Fruit fly (Drosophila melanogaster) whole organism: ENCODE results near the gene PH4alphaEFB.

Source experiments
- CG8478 ChIP-seq: fragments of >200 bp; optimal IDR thresholded peaks from 2 replicates; lab custom pipeline; 2018; ENCODE audit warnings: inconsistent platforms
- Dll ChIP-seq: fragments of >200 bp; optimal IDR thresholded peaks from 2 replicates; lab custom pipeline; 2017
- EcR ChIP-seq, 2 experiments: fragments of >200 bp; optimal IDR thresholded peaks; 2 replicates each; lab custom pipeline; 2017; ENCODE audit warnings: missing biosample characterization in 2 of 2, missing genetic modification characterization in 2 of 2, missing genetic modification reagents in 2 of 2
- pan ChIP-seq: fragments of >200 bp; optimal IDR thresholded peaks from 2 replicates; lab custom pipeline; 2017
- psq ChIP-seq: fragments of >200 bp; optimal IDR thresholded peaks from 2 replicates; lab custom pipeline; 2017
- usp ChIP-seq: fragments of >200 bp; optimal IDR thresholded peaks from 2 replicates; lab custom pipeline; 2017; ENCODE audit warnings: missing biosample characterization, missing genetic modification characterization, mixed read lengths

The PH4alphaEFB gene

dm6 chr3R:30461608-30462243 is 4.1 kb upstream of the PH4alphaEFB start:
- TF ChIP-seq psq (lab: Kevin White, UChicago): no peak
- no peak for TF ChIP-seq CG8478
- no peak for TF ChIP-seq pan (lab: Kevin White, UChicago)
- TF ChIP-seq Dll (lab: Kevin White, UChicago): no peak
- TF ChIP-seq usp (GFP tag; lab: Kevin White, UChicago): no peak
- TF ChIP-seq EcR (GFP tag; optimal IDR thresholded peaks at IDR 0.05; lab: Kevin White, UChicago): no peak

dm6 chr3R:30464244-30464643 is 1.6 kb upstream of the PH4alphaEFB start:
- no peak for TF ChIP-seq usp (GFP tag; lab: Kevin White, UChicago)
- no peak for TF ChIP-seq CG8478
- TF ChIP-seq psq (lab: Kevin White, UChicago): no peak
- TF ChIP-seq Dll (lab: Kevin White, UChicago): no peak
- TF ChIP-seq pan (lab: Kevin White, UChicago): no peak
- TF ChIP-seq EcR (GFP tag; optimal IDR thresholded peaks at IDR 0.05; lab: Kevin White, UChicago): no peak

dm6 chr3R:30466515-30466914 is 665 bp downstream of the PH4alphaEFB start:
- no peak for TF ChIP-seq usp (GFP tag; lab: Kevin White, UChicago)

dm6 chr3R:30467062-30467461 is 1.2 kb downstream of the PH4alphaEFB start:
- TF ChIP-seq CG8478: no peak
- no peak for TF ChIP-seq usp (GFP tag; lab: Kevin White, UChicago)
- TF ChIP-seq pan (lab: Kevin White, UChicago): no peak
- TF ChIP-seq Dll (lab: Kevin White, UChicago): no peak
- no peak for TF ChIP-seq psq (lab: Kevin White, UChicago)
- TF ChIP-seq EcR (GFP tag; optimal IDR thresholded peaks at IDR 0.05; lab: Kevin White, UChicago): no peak

- no peak for TF ChIP-seq psq (lab: Kevin White, UChicago)
- no peak for TF ChIP-seq EcR (GFP tag; optimal IDR thresholded peaks at IDR 0.05; lab: Kevin White, UChicago)
- no peak for TF ChIP-seq Dll (lab: Kevin White, UChicago)
- TF ChIP-seq usp (GFP tag; lab: Kevin White, UChicago): no peak
- TF ChIP-seq CG8478: no peak
- TF ChIP-seq pan (lab: Kevin White, UChicago): no peak
These were observed 4.8 kb downstream of the PH4alphaEFB start for dm6 chr3R:30470690-30471089.

dm6 chr3R:30472331-30472730 is 6.5 kb downstream of the PH4alphaEFB start:
- TF ChIP-seq usp (GFP tag; lab: Kevin White, UChicago) (no peak), CG8478 (no peak), Dll (lab: Kevin White, UChicago) (no peak), EcR (GFP tag; optimal IDR thresholded peaks at IDR 0.05; lab: Kevin White, UChicago) (no peak), pan (lab: Kevin White, UChicago) (no peak), psq (lab: Kevin White, UChicago) (no peak)

dm6 chr3R:30474667-30475213 is 8.9 kb downstream of the PH4alphaEFB start:
- TF ChIP-seq pan (lab: Kevin White, UChicago): no peak
- TF ChIP-seq CG8478: no peak
- TF ChIP-seq Dll (lab: Kevin White, UChicago): no peak
- TF ChIP-seq psq (lab: Kevin White, UChicago): no peak
- TF ChIP-seq usp (GFP tag; lab: Kevin White, UChicago): no peak
- no peak for TF ChIP-seq EcR (GFP tag; optimal IDR thresholded peaks at IDR 0.05; lab: Kevin White, UChicago)

dm6 chr3R:30475910-30476309 is 10.1 kb downstream of the PH4alphaEFB start:
- no peak for TF ChIP-seq EcR (GFP tag; optimal IDR thresholded peaks at IDR 0.05; lab: Kevin White, UChicago)
- no peak for TF ChIP-seq psq (lab: Kevin White, UChicago)
- no peak for TF ChIP-seq usp (GFP tag; lab: Kevin White, UChicago)
- peak; percentile 19 for TF ChIP-seq pan (lab: Kevin White, UChicago)
- no peak for TF ChIP-seq Dll (lab: Kevin White, UChicago)
- no peak for TF ChIP-seq CG8478

- TF ChIP-seq Dll (lab: Kevin White, UChicago) (no peak), CG8478 (no peak), EcR (GFP tag; optimal IDR thresholded peaks at IDR 0.05; lab: Kevin White, UChicago) (no peak), usp (GFP tag; lab: Kevin White, UChicago) (no peak)
These were observed 10.5 kb downstream of the PH4alphaEFB start, which contains the start of gene spdo for dm6 chr3R:30476367-30476766. spdo (plus strand) TSS chr3R:30476684.

- TF ChIP-seq usp (GFP tag; lab: Kevin White, UChicago) (no peak), psq (lab: Kevin White, UChicago) (no peak), EcR (GFP tag; optimal IDR thresholded peaks at IDR 0.05; lab: Kevin White, UChicago) (no peak), Dll (lab: Kevin White, UChicago) (no peak)
These were observed 22.0 kb downstream of the PH4alphaEFB start, which contains the start of gene Jon99Fii for dm6 chr3R:30487828-30488227. Jon99Fii (minus strand) TSS chr3R:30487928.

- TF ChIP-seq Dll (lab: Kevin White, UChicago) (no peak), EcR (GFP tag; optimal IDR thresholded peaks at IDR 0.05; lab: Kevin White, UChicago) (no peak), CG8478 (no peak), psq (lab: Kevin White, UChicago) (no peak), pan (lab: Kevin White, UChicago) (no peak), usp (GFP tag; lab: Kevin White, UChicago) (no peak)
These were observed 22.8 kb downstream of the PH4alphaEFB start, which contains the start of gene Jon99Fi for dm6 chr3R:30488663-30489062. Jon99Fi (plus strand) TSS chr3R:30488963.

- TF ChIP-seq Dll (lab: Kevin White, UChicago): no peak
- no peak for TF ChIP-seq EcR (GFP tag; optimal IDR thresholded peaks at IDR 0.05; lab: Kevin White, UChicago)
- no peak for TF ChIP-seq CG8478
- no peak for TF ChIP-seq pan (lab: Kevin White, UChicago)
- TF ChIP-seq usp (GFP tag; lab: Kevin White, UChicago): no peak
These were observed 23.9 kb downstream of the PH4alphaEFB start, which contains the start of gene PH4alphaSG2 for dm6 chr3R:30489797-30490196. PH4alphaSG2 (plus strand) TSS chr3R:30490074.
